Worm (Caenorhabditis elegans): ENCODE data around the gene C48B4.11.

The C48B4.11 gene

ce11 chrIII:9608650-9609049, 42.7 kb upstream of the C48B4.11 start, which contains the start of gene clec-161:
Gene clec-161, minus strand, starts transcription at chrIII:9608750.
- TF ChIP-seq snpc-3.4 (tag; optimal IDR thresholded peaks at IDR 0.05) (no peak), nhr-90 (tag; optimal IDR thresholded peaks at IDR 0.05) (no peak), ceh-58 (GFP tag; IDR thresholded peaks at IDR 0.05) (no peak), xnd-1 (tag; optimal IDR thresholded peaks at IDR 0.05) (no peak), egl-44 (GFP tag; IDR thresholded peaks at IDR 0.05) (no peak)

DNA sequence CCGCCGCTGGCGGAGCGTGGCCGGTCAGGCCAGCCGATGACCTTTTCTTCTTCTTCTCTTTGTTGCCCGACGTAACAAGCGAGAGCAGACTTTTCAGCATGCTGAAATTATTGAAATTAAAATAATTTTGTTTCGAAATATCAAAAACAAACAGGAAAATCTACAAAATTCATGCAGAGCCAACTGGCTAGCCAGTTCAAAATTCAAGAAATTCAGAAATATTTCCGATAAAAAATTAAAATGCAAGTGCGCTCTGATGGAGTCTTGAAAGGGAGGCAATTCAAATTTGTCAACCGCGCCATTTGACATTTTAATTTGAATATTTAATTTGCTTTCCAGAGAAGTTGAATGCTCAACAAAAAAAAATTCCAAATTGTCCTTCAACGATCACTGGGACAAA, 34.7 kb upstream of the C48B4.11 start, which contains the start of gene F58A4.2:
F58A4.2 (minus strand) TSS at position 101 of the 400 bp plus-strand sequence.
- TF ChIP-seq efl-1 (GFP tag; optimal IDR thresholded peaks at IDR 0.05) (peak; percentile 26), bed-2 (GFP tag; IDR thresholded peaks at IDR 0.05) (no peak), F39B2.1 (GFP tag; IDR thresholded peaks at IDR 0.05) (no peak), Y53F4B.3 (GFP tag; IDR thresholded peaks at IDR 0.05) (no peak)

DNA sequence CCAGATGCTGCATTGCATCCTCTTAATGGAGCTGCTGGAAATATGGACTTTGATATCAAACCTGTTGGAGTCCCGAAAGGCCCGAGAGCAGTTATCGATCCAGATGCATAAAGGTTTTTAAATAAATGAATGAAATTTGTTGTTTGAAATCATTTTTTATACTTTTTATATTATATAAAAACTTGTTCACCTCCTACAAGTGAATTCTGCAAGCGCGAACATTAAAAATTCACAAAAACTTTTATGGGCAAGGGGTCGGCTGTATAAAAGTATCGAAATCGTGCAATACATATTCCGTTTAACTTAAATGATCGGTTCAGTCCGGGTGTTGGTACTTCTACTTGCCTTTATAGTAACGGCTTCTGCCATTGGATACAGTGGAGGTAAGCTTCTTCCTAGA, 32.3 kb upstream of the C48B4.11 start, which contains the start of gene F58A4.1:
F58A4.1 (plus strand) TSS at position 301 of the 400 bp plus-strand sequence.
- TF ChIP-seq unc-130 (GFP tag; optimal IDR thresholded peaks at IDR 0.05) (no peak), B0035.1 (tag; optimal IDR thresholded peaks at IDR 0.05) (no peak), nfyb-1 (GFP tag; IDR thresholded peaks at IDR 0.05) (no peak), sea-2 (GFP tag; IDR thresholded peaks at IDR 0.05) (no peak), zfh-2 (GFP tag; conservative IDR thresholded peaks at IDR 0.05) (no peak), ztf-26 (tag; optimal IDR thresholded peaks at IDR 0.05) (no peak), rpc-1 (optimal IDR thresholded peaks at IDR 0.05) (no peak), rpc-1 (tag; optimal IDR thresholded peaks at IDR 0.05) (no peak), nhr-27 (tag; optimal IDR thresholded peaks at IDR 0.05) (no peak), xnd-1 (tag; optimal IDR thresholded peaks at IDR 0.05) (no peak), nhr-120 (GFP tag; IDR thresholded peaks at IDR 0.05) (no peak), ceh-27 (GFP tag; optimal IDR thresholded peaks at IDR 0.05) (no peak), F57A8.1 (GFP tag; optimal IDR thresholded peaks at IDR 0.05) (no peak), ztf-3 (GFP tag; optimal IDR thresholded peaks at IDR 0.05) (no peak), chd-7 (tag; optimal IDR thresholded peaks at IDR 0.05) (no peak), nhr-179 (tag; optimal IDR thresholded peaks at IDR 0.05) (no peak), attf-3 (GFP tag; conservative IDR thresholded peaks at IDR 0.05) (no peak)

DNA sequence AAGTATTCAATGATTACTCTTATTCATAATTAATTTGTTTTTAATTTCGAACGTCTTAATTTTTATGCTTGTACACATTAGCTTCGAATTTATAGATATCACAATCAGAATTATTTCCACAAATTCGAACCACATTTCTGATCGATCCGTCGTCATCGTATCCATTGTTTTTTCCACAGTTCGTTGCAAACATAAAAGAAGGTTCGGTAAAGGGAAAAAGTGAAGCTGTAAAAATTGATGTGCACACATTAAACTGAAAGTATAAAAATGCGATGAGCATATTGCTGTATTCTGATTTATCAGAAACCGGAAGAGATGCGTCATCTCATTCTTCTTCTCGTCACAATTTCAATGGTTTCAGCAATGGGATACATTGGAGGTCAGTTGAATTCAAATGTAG, 31.1 kb upstream of the C48B4.11 start, which contains the start of gene C48B4.12:
C48B4.12 (plus strand) TSS at position 301 of the 400 bp plus-strand sequence.
- TF ChIP-seq Y53G8AR.9 (GFP tag; conservative IDR thresholded peaks at IDR 0.05) (no peak), nhr-120 (GFP tag; IDR thresholded peaks at IDR 0.05) (no peak), lin-54 (GFP tag; optimal IDR thresholded peaks at IDR 0.05) (no peak), ztf-3 (GFP tag; optimal IDR thresholded peaks at IDR 0.05) (no peak), dpff-1 (tag; optimal IDR thresholded peaks at IDR 0.05) (no peak), T26A5.8 (tag; optimal IDR thresholded peaks at IDR 0.05) (no peak), atf-7 (tag; optimal IDR thresholded peaks at IDR 0.05) (no peak), ztf-25 (GFP tag; IDR thresholded peaks at IDR 0.05) (no peak), somi-1 (GFP tag; optimal IDR thresholded peaks at IDR 0.05) (no peak), K12H6.12 (tag; optimal IDR thresholded peaks at IDR 0.05) (no peak), mes-4 (tag; optimal IDR thresholded peaks at IDR 0.05) (no peak)

DNA sequence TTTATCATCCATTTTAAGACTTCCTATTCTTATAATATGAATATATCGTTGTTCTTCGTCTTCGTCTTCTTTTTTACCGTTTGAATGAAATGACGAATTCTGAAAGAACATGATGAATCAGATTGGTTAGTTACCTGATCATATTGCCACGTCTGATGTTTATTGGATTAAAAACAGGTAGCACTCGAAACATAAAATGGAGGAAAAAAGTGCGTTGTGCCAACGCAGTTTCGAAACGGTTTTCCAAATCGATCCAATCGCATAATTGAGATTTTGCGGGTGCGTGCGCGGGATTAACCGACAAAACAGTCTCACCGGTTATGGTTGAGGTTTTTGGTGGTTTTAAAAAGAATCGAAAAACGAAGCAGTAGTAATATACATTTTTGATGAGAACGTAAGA, 29.6 kb upstream of the C48B4.11 start, which contains the start of gene rom-2:
rom-2 (minus strand) TSS at position 101 of the 400 bp plus-strand sequence.
- TF ChIP-seq Y53G8AR.9 (GFP tag; conservative IDR thresholded peaks at IDR 0.05) (no peak), attf-6 (GFP tag; IDR thresholded peaks at IDR 0.05) (no peak), snpc-4 (GFP tag; optimal IDR thresholded peaks at IDR 0.05) (no peak), snpc-4 (tag; optimal IDR thresholded peaks at IDR 0.05) (no peak), fkh-3 (tag; optimal IDR thresholded peaks at IDR 0.05) (no peak), attf-5 (GFP tag; optimal IDR thresholded peaks at IDR 0.05) (no peak), repo-1 (tag; optimal IDR thresholded peaks at IDR 0.05) (no peak), ceh-27 (GFP tag; optimal IDR thresholded peaks at IDR 0.05) (no peak), sdz-38 (tag; optimal IDR thresholded peaks at IDR 0.05) (no peak), rec-8 (tag; optimal IDR thresholded peaks at IDR 0.05) (no peak), sptf-2 (GFP tag; optimal IDR thresholded peaks at IDR 0.05) (no peak), nfya-2 (GFP tag; IDR thresholded peaks at IDR 0.05) (no peak), lsy-27 (tag; optimal IDR thresholded peaks at IDR 0.05; ENCODE audit: borderline replicate concordance, insufficient read depth) (no peak)
